Worm (Caenorhabditis elegans) whole organism, midembryonic: Measurements from ENCODE around the gene Y66D12A.21.

Experiments
- T22C8.4 ChIP-seq: fragments of 200-800 bp; sonication (Bioruptor generic); IDR thresholded peaks from 2 replicates; pipeline ENCODE4 v1.3.6; 2022; ENCODE audit warnings: missing genetic modification characterization, missing compliant biosample characterization
- tab-1 ChIP-seq: fragments of 200-800 bp; sonication (Bioruptor generic); IDR thresholded peaks from 2 replicates; pipeline ENCODE4 v1.3.6; 2022; ENCODE audit warnings: missing genetic modification characterization, missing compliant biosample characterization
- ztf-23 ChIP-seq: fragments of 200-800 bp; sonication (Bioruptor generic); IDR thresholded peaks from 2 replicates; pipeline ENCODE4 v1.3.6; 2022; ENCODE audit warnings: missing genetic modification reagents, missing genetic modification characterization, missing compliant biosample characterization
- ztf-29 ChIP-seq: fragments of 200-800 bp; sonication (Bioruptor generic); IDR thresholded peaks from 2 replicates; pipeline ENCODE4 v1.3.6; 2022; ENCODE audit warnings: missing genetic modification reagents, missing genetic modification characterization, missing compliant biosample characterization

- no peak for TF ChIP-seq ztf-23 (GFP tag; lab: Robert Waterston, UW)
- no peak for TF ChIP-seq ztf-29 (GFP tag; lab: Robert Waterston, UW)
- no peak for TF ChIP-seq tab-1 (GFP tag; lab: Robert Waterston, UW)
- no peak for TF ChIP-seq T22C8.4 (GFP tag; lab: Robert Waterston, UW)
These were observed 16.3 kb downstream of the Y66D12A.21 start for ce11 chrIII:11488662-11489349.
